Worm (Caenorhabditis elegans): ENCODE results near the gene rheb-1.

The rheb-1 gene

DNA sequence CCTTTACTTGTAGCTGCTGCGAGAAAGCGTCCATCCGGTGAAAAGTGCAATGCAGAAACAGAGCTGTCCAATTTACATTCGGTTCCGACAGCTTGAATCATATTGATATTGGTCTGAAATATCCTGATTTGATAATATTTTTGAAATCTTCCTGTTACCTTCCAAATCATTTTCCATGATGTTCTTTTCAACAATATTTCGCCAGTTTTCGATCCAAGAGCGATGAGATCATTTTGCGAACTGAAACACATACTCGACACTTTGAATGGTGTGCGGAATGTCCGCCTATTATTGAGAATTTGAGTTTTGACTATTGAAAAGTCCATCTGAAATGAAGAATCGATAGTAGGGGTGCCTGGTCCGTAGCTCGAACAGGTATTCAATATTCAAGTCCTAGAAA is 14.7 kb downstream of the rheb-1 start, which contains the start of gene emb-30 (continued):
- TF ChIP-seq ztf-6 (GFP tag; IDR thresholded peaks at IDR 0.05) (no peak), hrde-1 (tag; optimal IDR thresholded peaks at IDR 0.05; ENCODE audit: borderline replicate concordance) (no peak), B0336.3 (GFP tag; IDR thresholded peaks at IDR 0.05) (no peak), ceh-91 (GFP tag; IDR thresholded peaks at IDR 0.05) (no peak), lin-26 (GFP tag; IDR thresholded peaks at IDR 0.05) (peak; percentile 37; the same call in 1 of the 2 replicates), lin-40 (tag; optimal IDR thresholded peaks at IDR 0.05) (no peak), him-1 (tag; optimal IDR thresholded peaks at IDR 0.05) (no peak), ztf-3 (GFP tag; optimal IDR thresholded peaks at IDR 0.05) (no peak), egl-18 (GFP tag; IDR thresholded peaks at IDR 0.05) (no peak), Y67H2A.10 (GFP tag; conservative IDR thresholded peaks at IDR 0.05) (no peak), nfyb-1 (GFP tag; IDR thresholded peaks at IDR 0.05) (no peak), madf-10 (tag; optimal IDR thresholded peaks at IDR 0.05) (no peak), cebp-1 (GFP tag; IDR thresholded peaks at IDR 0.05) (no peak), cebp-1 (tag; optimal IDR thresholded peaks at IDR 0.05) (peak; percentile 28), Y56A3A.18 (GFP tag; IDR thresholded peaks at IDR 0.05) (peak; percentile 76; the same call in 1 of the 2 replicates), tbp1 (GFP tag; optimal IDR thresholded peaks at IDR 0.05) (no peak), athp-1 (tag; optimal IDR thresholded peaks at IDR 0.05) (no peak), atf-7 (tag; optimal IDR thresholded peaks at IDR 0.05) (no peak), bed-2 (GFP tag; IDR thresholded peaks at IDR 0.05) (no peak), sea-2 (GFP tag; IDR thresholded peaks at IDR 0.05) (no peak), bed-1 (GFP tag; IDR thresholded peaks at IDR 0.05) (no peak), hmg-1.2 (GFP tag; IDR thresholded peaks at IDR 0.05) (no peak), unc-130 (GFP tag; optimal IDR thresholded peaks at IDR 0.05) (no peak), F57A8.1 (GFP tag; optimal IDR thresholded peaks at IDR 0.05) (no peak), rec-8 (tag; optimal IDR thresholded peaks at IDR 0.05) (no peak), lin-35 (GFP tag; optimal IDR thresholded peaks at IDR 0.05) (peak in 1 of 3 experiments; percentile 18), nfya-2 (GFP tag; IDR thresholded peaks at IDR 0.05) (no peak), F39B2.1 (GFP tag; IDR thresholded peaks at IDR 0.05) (no peak), mcd-1 (GFP tag; IDR thresholded peaks at IDR 0.05) (peak; percentile 17; the same call in 1 of the 2 replicates), ztf-26 (tag; optimal IDR thresholded peaks at IDR 0.05) (no peak), B0261.1 (tag; optimal IDR thresholded peaks at IDR 0.05) (no peak), tlf-1 (GFP tag; optimal IDR thresholded peaks at IDR 0.05) (no peak), ceh-79 (tag; optimal IDR thresholded peaks at IDR 0.05) (no peak), ekl-4 (GFP tag; IDR thresholded peaks at IDR 0.05) (no peak), hsf-1 (GFP tag; IDR thresholded peaks at IDR 0.05) (0 out of 2 replicates have a peak, but pooled peaks have one; percentile 33), snpc-4 (GFP tag; optimal IDR thresholded peaks at IDR 0.05) (no peak), snpc-4 (tag; optimal IDR thresholded peaks at IDR 0.05) (no peak), ccch-3 (GFP tag; optimal IDR thresholded peaks at IDR 0.05) (no peak), let-607 (tag; optimal IDR thresholded peaks at IDR 0.05) (no peak), F33H1.4 (GFP tag; IDR thresholded peaks at IDR 0.05) (0 out of 2 replicates have a peak, but pooled peaks have one; percentile 13), B0035.1 (tag; optimal IDR thresholded peaks at IDR 0.05) (no peak), efl-1 (GFP tag; optimal IDR thresholded peaks at IDR 0.05) (no peak), hlh-12 (tag; optimal IDR thresholded peaks at IDR 0.05) (no peak), dpl-1 (GFP tag; optimal IDR thresholded peaks at IDR 0.05) (no peak), F55B11.4 (tag; optimal IDR thresholded peaks at IDR 0.05; ENCODE audit: borderline replicate concordance, insufficient read depth) (no peak), ztf-22 (GFP tag; optimal IDR thresholded peaks at IDR 0.05) (no peak), nhr-90 (tag; optimal IDR thresholded peaks at IDR 0.05) (no peak), C06A6.2 (GFP tag; conservative IDR thresholded peaks at IDR 0.05) (no peak), madf-3 (GFP tag; IDR thresholded peaks at IDR 0.05) (no peak)
